Fruit fly (Drosophila melanogaster) whole organism, embryonic: ENCODE measurements around the gene CG17097.
A peak's percentile ranks its signal among the peaks of the same experiment; 100 is the strongest.

Experiments
- CG10147 ChIP-seq: fragments of 200-800 bp; sonication (Bioruptor generic); optimal IDR thresholded peaks from 2 replicates; lab custom pipeline; 2019; ENCODE audit warnings: missing biosample characterization, mild to moderate bottlenecking, missing genetic modification characterization, moderate library complexity
- CG10274 ChIP-seq: fragments of 200-800 bp; sonication (Bioruptor generic); optimal IDR thresholded peaks from 3 replicates; lab custom pipeline; 2017; ENCODE audit warnings: missing biosample characterization, mild to moderate bottlenecking, missing genetic modification characterization
- CG11093 ChIP-seq: fragments of 200-800 bp; sonication (Bioruptor generic); IDR thresholded peaks from 3 replicates; pipeline ENCODE4 v1.3.6; 2022; ENCODE audit warnings: missing biosample characterization, missing genetic modification characterization
- CG12071 ChIP-seq: fragments of 200-800 bp; sonication (Bioruptor generic); optimal IDR thresholded peaks from 3 replicates; lab custom pipeline; 2018; ENCODE audit warnings: missing biosample characterization, mild to moderate bottlenecking, missing genetic modification characterization
- CG12391 ChIP-seq: fragments of 200-800 bp; sonication (Bioruptor generic); optimal IDR thresholded peaks from 3 replicates; lab custom pipeline; 2018; ENCODE audit warnings: missing biosample characterization, mild to moderate bottlenecking, missing genetic modification characterization, moderate library complexity
- CG13296 ChIP-seq: fragments of 200-800 bp; sonication (Bioruptor generic); optimal IDR thresholded peaks from 3 replicates; lab custom pipeline; 2018; ENCODE audit warnings: missing biosample characterization, mild to moderate bottlenecking, missing genetic modification characterization
- CG1529 ChIP-seq: fragments of 200-800 bp; sonication (Bioruptor generic); optimal IDR thresholded peaks from 3 replicates; lab custom pipeline; 2018; ENCODE audit warnings: missing biosample characterization, missing genetic modification characterization
- CG15479 ChIP-seq: fragments of 200-800 bp; sonication (Bioruptor generic); optimal IDR thresholded peaks from 3 replicates; lab custom pipeline; 2019; ENCODE audit warnings: missing biosample characterization, mild to moderate bottlenecking, missing genetic modification characterization, moderate library complexity
- CG17385 ChIP-seq: fragments of 200-800 bp; sonication (Bioruptor generic); optimal IDR thresholded peaks from 3 replicates; lab custom pipeline; 2018; ENCODE audit warnings: missing biosample characterization, mild to moderate bottlenecking, missing genetic modification characterization
- CG2199 ChIP-seq: fragments of 200-800 bp; sonication (Bioruptor generic); IDR thresholded peaks from 3 replicates; pipeline ENCODE4 v1.3.6; 2022; ENCODE audit warnings: missing biosample characterization, missing genetic modification characterization
- CG30403 ChIP-seq: fragments of 200-800 bp; sonication (Bioruptor generic); optimal IDR thresholded peaks from 3 replicates; lab custom pipeline; 2016; ENCODE audit warnings: missing biosample characterization, missing genetic modification characterization
- CG31441 ChIP-seq: fragments of 200-800 bp; sonication (Bioruptor generic); IDR thresholded peaks from 2 replicates; pipeline ENCODE4 v1.3.6; 2022; ENCODE audit warnings: missing biosample characterization, missing genetic modification characterization
- CG6175 ChIP-seq: fragments of 200-800 bp; sonication (Bioruptor generic); IDR thresholded peaks from 3 replicates; pipeline ENCODE4 v1.3.6; 2022; ENCODE audit warnings: missing biosample characterization, missing genetic modification characterization
- CG6765 ChIP-seq: fragments of 200-800 bp; sonication (Bioruptor generic); optimal IDR thresholded peaks from 3 replicates; lab custom pipeline; 2017; ENCODE audit warnings: missing biosample characterization, mild to moderate bottlenecking, missing genetic modification characterization
- CG7357 ChIP-seq: fragments of 200-800 bp; sonication (Bioruptor generic); IDR thresholded peaks from 3 replicates; pipeline ENCODE4 v1.3.6; 2022; ENCODE audit warnings: missing biosample characterization, missing genetic modification characterization
- CG7556 ChIP-seq: fragments of 200-800 bp; sonication (Bioruptor generic); optimal IDR thresholded peaks from 2 replicates; lab custom pipeline; 2017; ENCODE audit warnings: missing biosample characterization, mild to moderate bottlenecking, missing genetic modification characterization
- CG7786 ChIP-seq: fragments of 200-800 bp; sonication (Bioruptor generic); optimal IDR thresholded peaks from 2 replicates; lab custom pipeline; 2016; ENCODE audit warnings: missing biosample characterization, missing genetic modification characterization
- CG7928 ChIP-seq: fragments of 200-800 bp; sonication (Bioruptor generic); optimal IDR thresholded peaks from 2 replicates; lab custom pipeline; 2017; ENCODE audit warnings: missing biosample characterization, mild to moderate bottlenecking, missing genetic modification characterization
- CG9215 ChIP-seq: fragments of 200-800 bp; sonication (Bioruptor generic); IDR thresholded peaks from 2 replicates; pipeline ENCODE4 v1.3.6; 2022; ENCODE audit warnings: missing biosample characterization, missing genetic modification characterization
- Deaf1 ChIP-seq: fragments of 200-800 bp; optimal IDR thresholded peaks from 3 replicates; lab custom pipeline; 2019; ENCODE audit warnings: missing biosample characterization, mild to moderate bottlenecking, missing genetic modification characterization, moderate library complexity
- Dfd ChIP-seq, 2 experiments: fragments of >200 bp; optimal IDR thresholded peaks; 2 replicates each; lab custom pipeline; 2017; ENCODE audit warnings: missing biosample characterization in 2 of 2, missing genetic modification characterization in 2 of 2
- Hand ChIP-seq: fragments of 200-800 bp; sonication (Bioruptor generic); optimal IDR thresholded peaks from 2 replicates; lab custom pipeline; 2017; ENCODE audit warnings: mild to moderate bottlenecking, missing biosample characterization, missing genetic modification reagents, missing genetic modification characterization
- HmgZ ChIP-seq: fragments of 200-800 bp; sonication (Bioruptor generic); optimal IDR thresholded peaks from 2 replicates; lab custom pipeline; 2018; ENCODE audit warnings: missing biosample characterization, mild to moderate bottlenecking, missing genetic modification characterization
- Jarid2 ChIP-seq: fragments of 200-800 bp; sonication (Bioruptor generic); optimal IDR thresholded peaks from 3 replicates; lab custom pipeline; 2017; ENCODE audit warnings: mild to moderate bottlenecking, missing biosample characterization, missing genetic modification reagents, missing genetic modification characterization
- MESR4 ChIP-seq: fragments of 200-800 bp; sonication (Bioruptor generic); optimal IDR thresholded peaks from 2 replicates; lab custom pipeline; 2018; ENCODE audit warnings: missing biosample characterization, mild to moderate bottlenecking, missing genetic modification characterization, moderate library complexity
- Mad ChIP-seq: fragments of 200-800 bp; sonication (Bioruptor generic); optimal IDR thresholded peaks from 2 replicates; lab custom pipeline; 2016; ENCODE audit warnings: missing biosample characterization, missing genetic modification characterization
- Med ChIP-seq: fragments of 200-800 bp; sonication (Bioruptor generic); peaks from one replicate; lab custom pipeline; 2016; ENCODE audit warnings: missing biosample characterization, missing genetic modification characterization, mild to moderate bottlenecking, inconsistent platforms, moderate library complexity
- Nf-YB ChIP-seq: fragments of 200-800 bp; sonication (Bioruptor generic); optimal IDR thresholded peaks from 3 replicates; lab custom pipeline; 2019; ENCODE audit warnings: missing biosample characterization, mild to moderate bottlenecking, missing genetic modification characterization, moderate library complexity
- Xbp1 ChIP-seq: fragments of 200-800 bp; sonication (Bioruptor generic); optimal IDR thresholded peaks from 3 replicates; lab custom pipeline; 2016; ENCODE audit warnings: missing biosample characterization, mild to moderate bottlenecking, missing genetic modification characterization
- abd-A ChIP-seq: fragments of 200-800 bp; sonication (Bioruptor generic); optimal IDR thresholded peaks from 3 replicates; lab custom pipeline; 2019; ENCODE audit warnings: missing biosample characterization, mild to moderate bottlenecking, missing genetic modification characterization, moderate library complexity
- ap ChIP-seq: fragments of 200-800 bp; sonication (Bioruptor generic); IDR thresholded peaks from 2 replicates; pipeline ENCODE4 v1.3.6; 2022; ENCODE audit warnings: missing biosample characterization, missing genetic modification characterization
- bigmax ChIP-seq: fragments of 200-800 bp; sonication (Bioruptor generic); optimal IDR thresholded peaks from 2 replicates; lab custom pipeline; 2018; ENCODE audit warnings: missing biosample characterization, mild to moderate bottlenecking, missing genetic modification characterization
- bowl ChIP-seq: fragments of 200-800 bp; sonication (Bioruptor generic); IDR thresholded peaks from 2 replicates; pipeline ENCODE4 v1.3.6; 2022; ENCODE audit warnings: missing biosample characterization, missing genetic modification characterization
- br ChIP-seq: fragments of >200 bp; optimal IDR thresholded peaks from 2 replicates; lab custom pipeline; 2017
- ci ChIP-seq: fragments of 200-800 bp; sonication (Bioruptor generic); IDR thresholded peaks from 3 replicates; pipeline ENCODE4 v1.3.6; 2022; ENCODE audit warnings: missing biosample characterization, missing genetic modification characterization
- cwo ChIP-seq: fragments of 200-800 bp; sonication (Bioruptor generic); optimal IDR thresholded peaks from 3 replicates; lab custom pipeline; 2017; ENCODE audit warnings: missing biosample characterization, missing genetic modification characterization, mild to moderate bottlenecking, moderate library complexity, missing genetic modification reagents
- da ChIP-seq: fragments of 200-800 bp; sonication (Bioruptor generic); optimal IDR thresholded peaks from 2 replicates; lab custom pipeline; 2016; ENCODE audit warnings: missing biosample characterization, missing genetic modification characterization
- dan ChIP-seq: fragments of 200-800 bp; sonication (Bioruptor generic); IDR thresholded peaks from 2 replicates; pipeline ENCODE4 v1.3.6; 2022; ENCODE audit warnings: missing biosample characterization, missing genetic modification characterization
- dm ChIP-seq: fragments of 200-800 bp; sonication (Bioruptor generic); optimal IDR thresholded peaks from 3 replicates; lab custom pipeline; 2016; ENCODE audit warnings: missing biosample characterization, missing genetic modification characterization
- dmrt11E ChIP-seq: fragments of 200-800 bp; sonication (Bioruptor generic); optimal IDR thresholded peaks from 3 replicates; lab custom pipeline; 2018; ENCODE audit warnings: missing biosample characterization, mild to moderate bottlenecking, missing genetic modification characterization, moderate library complexity
- fu2 ChIP-seq: fragments of 200-800 bp; sonication (Bioruptor generic); optimal IDR thresholded peaks from 2 replicates; lab custom pipeline; 2016; ENCODE audit warnings: missing biosample characterization, missing genetic modification characterization
- gcm ChIP-seq: fragments of 200-800 bp; sonication (Bioruptor generic); optimal IDR thresholded peaks from 2 replicates; lab custom pipeline; 2019; ENCODE audit warnings: missing biosample characterization, mild to moderate bottlenecking, missing genetic modification characterization, moderate library complexity
- insv ChIP-seq, 2 experiments: fragments of 200-800 bp; sonication (Bioruptor generic); optimal IDR thresholded peaks; 3 replicates each; lab custom pipeline; 2016 to 2018; ENCODE audit warnings: missing biosample characterization in 2 of 2, missing genetic modification characterization in 2 of 2
- pita ChIP-seq: fragments of 200-800 bp; sonication (Bioruptor generic); optimal IDR thresholded peaks from 2 replicates; lab custom pipeline; 2017; ENCODE audit warnings: missing biosample characterization, mild to moderate bottlenecking, missing genetic modification characterization
- psq ChIP-seq: fragments of 200-800 bp; sonication (Bioruptor generic); optimal IDR thresholded peaks from 2 replicates; lab custom pipeline; 2017; ENCODE audit warnings: missing biosample characterization, missing genetic modification characterization
- ro ChIP-seq: fragments of 200-800 bp; sonication (Bioruptor generic); IDR thresholded peaks from 2 replicates; pipeline ENCODE4 v1.3.6; 2022; ENCODE audit warnings: missing biosample characterization, missing genetic modification characterization
- row ChIP-seq: fragments of 200-800 bp; sonication (Bioruptor generic); IDR thresholded peaks from 3 replicates; pipeline ENCODE4 v1.3.6; 2022; ENCODE audit warnings: missing biosample characterization, missing genetic modification characterization
- sqz ChIP-seq: fragments of 200-800 bp; sonication (Bioruptor generic); optimal IDR thresholded peaks from 3 replicates; lab custom pipeline; 2018; ENCODE audit warnings: missing biosample characterization, mild to moderate bottlenecking, missing genetic modification characterization
- stwl ChIP-seq: fragments of 200-800 bp; sonication (Bioruptor generic); optimal IDR thresholded peaks from 3 replicates; lab custom pipeline; 2018; ENCODE audit warnings: missing biosample characterization, mild to moderate bottlenecking, missing genetic modification characterization, moderate library complexity
- tll ChIP-seq, 2 experiments: fragments of 200-800 bp in 1 of 2; fragments of >200 bp in 1 of 2; sonication (Bioruptor generic) in 1 of 2; optimal IDR thresholded peaks; 2 replicates each; lab custom pipeline; 2017 to 2019; ENCODE audit warnings: missing biosample characterization in 2 of 2, missing genetic modification characterization in 2 of 2, mild to moderate bottlenecking in 1 of 2, moderate library complexity in 1 of 2
- usp ChIP-seq: fragments of >200 bp; optimal IDR thresholded peaks from 2 replicates; lab custom pipeline; 2017; ENCODE audit warnings: missing biosample characterization, missing genetic modification characterization

The CG17097 gene

DNA sequence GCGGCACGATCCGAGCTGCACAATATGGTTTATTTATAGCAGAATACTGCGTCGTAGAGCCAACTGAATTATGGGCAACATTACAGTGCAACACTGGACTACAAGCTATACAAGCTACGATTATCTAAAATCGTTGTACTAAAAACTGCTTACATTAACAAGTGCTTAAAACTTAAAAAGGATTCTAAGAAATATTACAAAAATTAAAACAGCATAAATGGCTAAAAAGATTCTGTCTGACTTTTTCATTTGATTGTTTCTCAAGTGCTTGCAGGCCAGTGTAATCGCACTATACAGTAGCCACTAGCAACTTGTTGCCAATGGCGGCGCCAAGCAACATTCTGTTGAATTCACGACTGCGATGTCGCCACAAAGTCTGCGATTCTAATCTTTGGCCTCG, 29.4 kb upstream of the CG17097 start (continued):
- TF ChIP-seq MESR4 (no peak), CG30403 (GFP tag; lab: Kevin White, UChicago) (peak; percentile 73), br (lab: Kevin White, UChicago) (no peak), cwo (peak; percentile 34), ci (GFP tag; lab: Robert Waterston, UW) (peak; percentile 92), pita (GFP tag; lab: Kevin White, UChicago) (no peak), dan (no peak), Deaf1 (tag; lab: Kevin White, UChicago) (peak; percentile 41), CG17385 (GFP tag; lab: Kevin White, UChicago) (peak; percentile 57), CG9215 (GFP tag; lab: Robert Waterston, UW) (peak; percentile 46; the same call in 1 of the 2 replicates), bowl (GFP tag; lab: Robert Waterston, UW) (peak; percentile 57; the same call in 1 of the 2 replicates), HmgZ (peak; percentile 13), da (GFP tag; lab: Kevin White, UChicago) (peak; percentile 40), CG11093 (peak; percentile 73), Xbp1 (peak; percentile 73), CG1529 (peak; percentile 55), CG6175 (GFP tag; lab: Robert Waterston, UW) (0 out of 3 replicates have a peak, but pooled peaks have one; percentile 25), Jarid2 (peak; percentile 23), CG7556 (GFP tag; lab: Kevin White, UChicago) (peak; percentile 64), abd-A (no peak), CG7357 (peak; percentile 57; the same call in 1 of the 3 replicates), sqz (GFP tag; lab: Kevin White, UChicago) (peak; percentile 19), usp (GFP tag; lab: Kevin White, UChicago) (no peak), CG10274 (GFP tag; lab: Kevin White, UChicago) (no peak), CG13296 (no peak), CG15479 (no peak), fu2 (no peak), stwl (tag; lab: Kevin White, UChicago) (peak; percentile 24), Med (GFP tag; lab: Kevin White, UChicago) (peak; percentile 94), ap (peak; percentile 55; the same call in 1 of the 2 replicates), CG6765 (no peak), Nf-YB (peak; percentile 35), CG31441 (GFP tag; lab: Robert Waterston, UW) (peak; percentile 76), Dfd (GFP tag; optimal IDR thresholded peaks at IDR 0.05; lab: Kevin White, UChicago) (no peak), bigmax (no peak), tll (GFP tag; optimal IDR thresholded peaks at IDR 0.05; lab: Kevin White, UChicago) (no peak), row (GFP tag; lab: Robert Waterston, UW) (peak; percentile 86), dmrt11E (tag; lab: Kevin White, UChicago) (peak; percentile 74), dm (GFP tag; lab: Kevin White, UChicago) (peak; percentile 22), Mad (GFP tag; lab: Kevin White, UChicago) (peak; percentile 37), gcm (peak; percentile 47), ro (GFP tag; lab: Robert Waterston, UW) (peak; percentile 50), CG2199 (GFP tag; lab: Robert Waterston, UW) (peak; percentile 79; the same call in 2 of the 3 replicates), insv (GFP tag; optimal IDR thresholded peaks at IDR 0.05; lab: Kevin White, UChicago) (no peak), CG12071 (GFP tag; lab: Kevin White, UChicago) (peak; percentile 47), CG10147 (GFP tag; lab: Kevin White, UChicago) (peak; percentile 39), CG7786 (GFP tag; lab: Kevin White, UChicago) (peak; percentile 45), CG7928 (GFP tag; lab: Kevin White, UChicago) (no peak), CG12391 (peak; percentile 81), Hand (GFP tag; lab: Kevin White, UChicago) (peak; percentile 5), psq (GFP tag; lab: Kevin White, UChicago) (no peak)
